Worm (Caenorhabditis elegans): ENCODE measurements around the gene elt-7.

ce11 chrV:4800794-4801193 lies 30.3 kb downstream of the elt-7 start, which contains the start of gene R02F11.1:
- no peak for TF ChIP-seq tbx-11 (GFP tag; IDR thresholded peaks at IDR 0.05)
- no peak for TF ChIP-seq hmbx-1 (tag; optimal IDR thresholded peaks at IDR 0.05)
- no peak for TF ChIP-seq tra-4 (tag; optimal IDR thresholded peaks at IDR 0.05)
- no peak for TF ChIP-seq flt-1 (GFP tag; IDR thresholded peaks at IDR 0.05)
- TF ChIP-seq ets-7 (tag; optimal IDR thresholded peaks at IDR 0.05): no peak
- TF ChIP-seq ceh-13 (GFP tag; optimal IDR thresholded peaks at IDR 0.05): no peak
- no peak for TF ChIP-seq ama-1 (optimal IDR thresholded peaks at IDR 0.05)
- no peak for TF ChIP-seq pes-1 (GFP tag; IDR thresholded peaks at IDR 0.05)
